Worm (Caenorhabditis elegans): ENCODE measurements around the gene F59E12.3.

F59E12.3 gene

DNA sequence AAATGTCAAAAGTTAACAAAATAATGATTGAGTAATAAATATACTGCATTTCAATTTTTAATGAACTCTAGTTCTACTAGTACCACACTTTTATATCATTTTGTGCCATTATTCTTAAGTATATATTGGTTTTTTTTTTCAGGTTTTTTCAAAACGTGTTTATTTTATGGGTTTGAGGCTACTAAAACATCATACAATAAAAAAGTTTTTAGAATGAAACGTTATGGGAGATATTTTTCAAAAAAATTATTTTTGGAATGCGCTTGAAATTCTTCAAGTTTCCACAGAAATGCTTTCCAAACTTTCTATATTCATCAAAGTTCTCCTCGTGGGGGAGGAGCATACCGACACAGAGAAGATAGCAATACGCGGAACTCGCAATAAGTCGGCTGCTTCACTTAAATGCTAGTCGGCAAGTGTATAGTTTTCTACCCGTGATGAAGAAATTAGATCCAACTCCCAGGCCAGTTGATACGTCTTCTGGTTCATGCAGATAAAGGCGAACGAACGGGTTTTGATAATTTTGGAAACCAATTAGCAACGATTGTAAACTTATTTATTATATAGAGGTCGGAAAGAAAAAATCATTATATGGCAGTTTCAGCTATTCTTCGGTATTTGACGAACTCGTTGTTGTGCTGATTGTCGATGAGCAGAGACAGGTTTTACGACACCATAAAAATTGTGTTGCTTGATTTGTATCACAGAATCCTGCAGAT lies 38.7 kb upstream of the F59E12.3 start, which contains the start of gene C17G10.10:
TSS of gene C17G10.10 (minus strand) at position 51 of the 719 bp plus-strand sequence.
- TF ChIP-seq hpl-2 (GFP tag; optimal IDR thresholded peaks at IDR 0.05) = peak; percentile 57
- peak; percentile 88 for TF ChIP-seq nhr-19 (GFP tag; conservative IDR thresholded peaks at IDR 0.05)
- peak; percentile 99 for TF ChIP-seq snpc-4 (tag; optimal IDR thresholded peaks at IDR 0.05)
- no peak for TF ChIP-seq ceh-8 (GFP tag; optimal IDR thresholded peaks at IDR 0.05)
- TF ChIP-seq isw-1 (GFP tag; IDR thresholded peaks at IDR 0.05) = no peak; the same call in 1 of the 2 replicates
- peak; percentile 60 for TF ChIP-seq mep-1 (tag; optimal IDR thresholded peaks at IDR 0.05)
- peak; percentile 63 for TF ChIP-seq xbp-1 (tag; optimal IDR thresholded peaks at IDR 0.05)
- no peak for TF ChIP-seq ztf-11 (tag; optimal IDR thresholded peaks at IDR 0.05)
- peak; percentile 75 for TF ChIP-seq sup-37 (GFP tag; optimal IDR thresholded peaks at IDR 0.05)
- peak; percentile 45 for TF ChIP-seq C16A3.4 (tag; optimal IDR thresholded peaks at IDR 0.05)
- no peak for TF ChIP-seq pqm-1 (tag; optimal IDR thresholded peaks at IDR 0.05)
- peak; percentile 68 for TF ChIP-seq lin-39 (tag; optimal IDR thresholded peaks at IDR 0.05)
- TF ChIP-seq nhr-20 (tag; optimal IDR thresholded peaks at IDR 0.05) = peak; percentile 95
- TF ChIP-seq lin-15B (tag; optimal IDR thresholded peaks at IDR 0.05) = no peak
- TF ChIP-seq mdl-1 (tag; optimal IDR thresholded peaks at IDR 0.05) = peak in 1 of 2 experiments; percentile 82
- no peak for TF ChIP-seq fkh-10 (GFP tag; optimal IDR thresholded peaks at IDR 0.05)
- no peak for TF ChIP-seq ets-5 (GFP tag; IDR thresholded peaks at IDR 0.05)
- peak; percentile 93 for TF ChIP-seq nhr-90 (tag; optimal IDR thresholded peaks at IDR 0.05; ENCODE audit: poor library complexity)
- peak; percentile 43 for TF ChIP-seq zip-4 (GFP tag; optimal IDR thresholded peaks at IDR 0.05)
- TF ChIP-seq aly-2 (tag; optimal IDR thresholded peaks at IDR 0.05) = peak; percentile 78
- peak; percentile 89 for TF ChIP-seq nhr-71 (tag; optimal IDR thresholded peaks at IDR 0.05)
- TF ChIP-seq irx-1 (tag; optimal IDR thresholded peaks at IDR 0.05) = peak; percentile 63
- peak; percentile 95 for TF ChIP-seq ama-1 (optimal IDR thresholded peaks at IDR 0.05)
- peak; percentile 35 for TF ChIP-seq nhr-11 (tag; optimal IDR thresholded peaks at IDR 0.05)
- peak; percentile 59 for TF ChIP-seq hlh-17 (GFP tag; optimal IDR thresholded peaks at IDR 0.05; ENCODE audit: borderline replicate concordance)
- TF ChIP-seq efl-1 (optimal IDR thresholded peaks at IDR 0.05) = peak; percentile 50 to 73
- peak; percentile 49 to 96 for TF ChIP-seq efl-1 (GFP tag; optimal IDR thresholded peaks at IDR 0.05 in 1 of 2)
- peak; percentile 72 for TF ChIP-seq grh-1 (GFP tag; IDR thresholded peaks at IDR 0.05)
- TF ChIP-seq elt-2 (tag; optimal IDR thresholded peaks at IDR 0.05) = peak; percentile 93
- no peak for TF ChIP-seq mab-9 (GFP tag; IDR thresholded peaks at IDR 0.05)
- TF ChIP-seq sptf-1 (tag; optimal IDR thresholded peaks at IDR 0.05) = no peak
- TF ChIP-seq swsn-7 (tag; optimal IDR thresholded peaks at IDR 0.05) = peak; percentile 83
- TF ChIP-seq fkh-4 (tag; optimal IDR thresholded peaks at IDR 0.05; ENCODE audit: borderline replicate concordance) = no peak
- no peak for TF ChIP-seq unc-98 (GFP tag; IDR thresholded peaks at IDR 0.05)
- TF ChIP-seq tbx-2 (tag; optimal IDR thresholded peaks at IDR 0.05) = peak; percentile 73
- TF ChIP-seq aha-1 (tag; optimal IDR thresholded peaks at IDR 0.05) = no peak
- no peak for TF ChIP-seq sox-4 (tag; optimal IDR thresholded peaks at IDR 0.05)
- no peak for TF ChIP-seq unc-30 (tag; optimal IDR thresholded peaks at IDR 0.05)
- peak; percentile 6 for TF ChIP-seq egl-13 (tag; optimal IDR thresholded peaks at IDR 0.05)
- peak; percentile 65 for TF ChIP-seq fos-1 (tag; optimal IDR thresholded peaks at IDR 0.05)
- peak; percentile 77 for TF ChIP-seq dsc-1 (tag; optimal IDR thresholded peaks at IDR 0.05)
- no peak for TF ChIP-seq nhr-84 (tag; optimal IDR thresholded peaks at IDR 0.05)
- TF ChIP-seq unc-130 (tag; optimal IDR thresholded peaks at IDR 0.05) = peak; percentile 60
- peak; percentile 62 to 76 (median 67) for TF ChIP-seq ceh-82 (tag; optimal IDR thresholded peaks at IDR 0.05)
- peak; percentile 86 for TF ChIP-seq nhr-47 (tag; optimal IDR thresholded peaks at IDR 0.05)
- TF ChIP-seq ceh-88 (GFP tag; IDR thresholded peaks at IDR 0.05) = no peak
- TF ChIP-seq lir-3 (tag; optimal IDR thresholded peaks at IDR 0.05; ENCODE audit: poor library complexity) = peak; percentile 28
- peak; percentile 92 for TF ChIP-seq rnt-1 (tag; optimal IDR thresholded peaks at IDR 0.05)
- TF ChIP-seq nhr-28 (tag; optimal IDR thresholded peaks at IDR 0.05) = no peak
- TF ChIP-seq nhr-77 (tag; optimal IDR thresholded peaks at IDR 0.05) = peak; percentile 52
- peak; percentile 4 for TF ChIP-seq efl-3 (GFP tag; optimal IDR thresholded peaks at IDR 0.05)
- no peak for TF ChIP-seq vab-15 (tag; optimal IDR thresholded peaks at IDR 0.05)

Data from whole organism, L1 larva.